Fruit fly (Drosophila melanogaster): ENCODE results near the gene CG45075.

The CG45075 gene

dm6 chr2L:6045972-6046718 lies 45.1 kb upstream of the CG45075 start, which contains the start of gene Pfas (continued):
- TF ChIP-seq pros (GFP tag; optimal IDR thresholded peaks at IDR 0.05): no peak
- peak; percentile 25 for TF ChIP-seq org-1 (GFP tag; optimal IDR thresholded peaks at IDR 0.05)
- TF ChIP-seq Optix (GFP tag; IDR thresholded peaks at IDR 0.05): no peak
- TF ChIP-seq ATbp (GFP tag; optimal IDR thresholded peaks at IDR 0.05): peak; percentile 20
- peak; percentile 65 for TF ChIP-seq slbo (GFP tag; IDR thresholded peaks at IDR 0.05)
- TF ChIP-seq ind (GFP tag; optimal IDR thresholded peaks at IDR 0.05): peak; percentile 55
- TF ChIP-seq bowl (GFP tag; IDR thresholded peaks at IDR 0.05): no peak
- peak; percentile 37 for TF ChIP-seq CG33213 (GFP tag; optimal IDR thresholded peaks at IDR 0.05)
- TF ChIP-seq CG5180 (GFP tag; optimal IDR thresholded peaks at IDR 0.05): no peak
- peak; percentile 73 for TF ChIP-seq Dek (tag; optimal IDR thresholded peaks at IDR 0.05)
- TF ChIP-seq gro (GFP tag; optimal IDR thresholded peaks at IDR 0.05): peak; percentile 84
- TF ChIP-seq Hsf (GFP tag; optimal IDR thresholded peaks at IDR 0.05): peak; percentile 45
- no peak for TF ChIP-seq Oaz (GFP tag; IDR thresholded peaks at IDR 0.05)
- TF ChIP-seq al (GFP tag; IDR thresholded peaks at IDR 0.05): 0 out of 2 replicates have a peak, but pooled peaks have one; percentile 31
- TF ChIP-seq CG17829 (tag; optimal IDR thresholded peaks at IDR 0.05): peak; percentile 19
- TF ChIP-seq Abd-B (GFP tag; optimal IDR thresholded peaks at IDR 0.05): no peak
- TF ChIP-seq CG31388 (GFP tag; optimal IDR thresholded peaks at IDR 0.05): no peak
- peak; percentile 48 for TF ChIP-seq Dad (GFP tag; optimal IDR thresholded peaks at IDR 0.05)
- peak; percentile 83 for TF ChIP-seq B-H2 (GFP tag; optimal IDR thresholded peaks at IDR 0.05)
- no peak for TF ChIP-seq z (GFP tag; IDR thresholded peaks at IDR 0.05)
- peak; percentile 16 for TF ChIP-seq CG12104 (GFP tag; optimal IDR thresholded peaks at IDR 0.05)
- peak; percentile 36 for TF ChIP-seq CG8924 (tag; optimal IDR thresholded peaks at IDR 0.05)
- TF ChIP-seq bcd (GFP tag; optimal IDR thresholded peaks at IDR 0.05): peak; percentile 40
- TF ChIP-seq sd (tag; optimal IDR thresholded peaks at IDR 0.05): peak; percentile 90
- no peak for TF ChIP-seq CG5953 (GFP tag; IDR thresholded peaks at IDR 0.05)
- no peak for TF ChIP-seq CG2875 (GFP tag; optimal IDR thresholded peaks at IDR 0.05)
- 0 out of 2 replicates have a peak, but pooled peaks have one; percentile 34 for TF ChIP-seq Adf1 (GFP tag; IDR thresholded peaks at IDR 0.05)
- peak; percentile 80 for TF ChIP-seq CG2678 (tag; optimal IDR thresholded peaks at IDR 0.05)
- no peak for TF ChIP-seq dan (GFP tag; IDR thresholded peaks at IDR 0.05)
- peak; percentile 17 for TF ChIP-seq eyg (GFP tag; optimal IDR thresholded peaks at IDR 0.05)
- TF ChIP-seq Eip74EF (GFP tag; optimal IDR thresholded peaks at IDR 0.05): no peak
- no peak for TF ChIP-seq otp (GFP tag; IDR thresholded peaks at IDR 0.05)
- TF ChIP-seq Dbx (GFP tag; IDR thresholded peaks at IDR 0.05): 0 out of 3 replicates have a peak, but pooled peaks have one; percentile 5
- TF ChIP-seq gcm2 (GFP tag; optimal IDR thresholded peaks at IDR 0.05): no peak
- TF ChIP-seq NfI (GFP tag; optimal IDR thresholded peaks at IDR 0.05): peak; percentile 63
- peak; percentile 48 for TF ChIP-seq CG9609 (GFP tag; optimal IDR thresholded peaks at IDR 0.05)
- peak; percentile 47; the same call in 1 of the 2 replicates for TF ChIP-seq vvl (GFP tag; IDR thresholded peaks at IDR 0.05)
- TF ChIP-seq lilli (GFP tag; optimal IDR thresholded peaks at IDR 0.05): peak; percentile 81
- TF ChIP-seq zf30C (GFP tag; optimal IDR thresholded peaks at IDR 0.05): no peak
- TF ChIP-seq CG10147 (GFP tag; optimal IDR thresholded peaks at IDR 0.05): peak; percentile 30
- TF ChIP-seq CG9727 (GFP tag; optimal IDR thresholded peaks at IDR 0.05): peak; percentile 62
- peak; percentile 42 for TF ChIP-seq az2 (GFP tag; optimal IDR thresholded peaks at IDR 0.05)
- no peak for TF ChIP-seq CG1024 (GFP tag; IDR thresholded peaks at IDR 0.05)
- peak; percentile 46 for TF ChIP-seq CG6765 (GFP tag; optimal IDR thresholded peaks at IDR 0.05)
- no peak for TF ChIP-seq insv (GFP tag; optimal IDR thresholded peaks at IDR 0.05)
- peak; percentile 44 for TF ChIP-seq shn (GFP tag; optimal IDR thresholded peaks at IDR 0.05)
- TF ChIP-seq CG3065 (GFP tag; optimal IDR thresholded peaks at IDR 0.05): no peak
- TF ChIP-seq Mrtf (GFP tag; IDR thresholded peaks at IDR 0.05): no peak
- TF ChIP-seq pzg (GFP tag; optimal IDR thresholded peaks at IDR 0.05): peak; percentile 65
- peak; percentile 64 for TF ChIP-seq fu2 (GFP tag; optimal IDR thresholded peaks at IDR 0.05)

Data from whole organism, embryonic.